Fruit fly (Drosophila melanogaster) whole organism, prepupa: Measurements from ENCODE around the gene CG11596.

Experiments used
- Blimp-1 ChIP-seq: fragments of 200-800 bp; sonication (Bioruptor generic); optimal IDR thresholded peaks from 3 replicates; lab custom pipeline; 2017; ENCODE audit warnings: missing biosample characterization, missing genetic modification characterization, mild to moderate bottlenecking, moderate library complexity, missing genetic modification reagents
- CG11294 ChIP-seq: fragments of 200-800 bp; sonication (Bioruptor generic); IDR thresholded peaks from 2 replicates; pipeline ENCODE4 v1.3.6; 2022; ENCODE audit warnings: missing biosample characterization, missing genetic modification characterization
- CG11762 ChIP-seq: fragments of 200-800 bp; sonication (Bioruptor generic); optimal IDR thresholded peaks from 3 replicates; lab custom pipeline; 2016; ENCODE audit warnings: missing biosample characterization, missing genetic modification characterization; ENCODE audit not compliant: insufficient read depth
- CG11902 ChIP-seq: fragments of 200-800 bp; sonication (Bioruptor generic); optimal IDR thresholded peaks from 3 replicates; lab custom pipeline; 2016; ENCODE audit warnings: missing biosample characterization, missing genetic modification characterization
- CG15336 ChIP-seq: fragments of 200-800 bp; sonication (Bioruptor generic); IDR thresholded peaks from 2 replicates; pipeline ENCODE4 v1.3.6; 2022; ENCODE audit warnings: missing biosample characterization, missing genetic modification characterization
- CG16779 ChIP-seq: fragments of 200-800 bp; sonication (Bioruptor generic); optimal IDR thresholded peaks from 3 replicates; lab custom pipeline; 2017; ENCODE audit warnings: missing biosample characterization, mild to moderate bottlenecking, missing genetic modification characterization
- CG3032 ChIP-seq: fragments of 200-800 bp; optimal IDR thresholded peaks from 2 replicates; lab custom pipeline; 2019; ENCODE audit warnings: missing biosample characterization, mild to moderate bottlenecking, missing genetic modification characterization, moderate library complexity
- CG32006 ChIP-seq: fragments of 200-800 bp; sonication (Bioruptor generic); optimal IDR thresholded peaks from 3 replicates; lab custom pipeline; 2017; ENCODE audit warnings: missing biosample characterization, mild to moderate bottlenecking, missing genetic modification characterization
- CG34406 ChIP-seq: fragments of 200-800 bp; sonication (Bioruptor generic); optimal IDR thresholded peaks from 3 replicates; lab custom pipeline; 2016; ENCODE audit warnings: missing biosample characterization, missing genetic modification characterization
- CG3919 ChIP-seq: fragments of 200-800 bp; sonication (Bioruptor generic); optimal IDR thresholded peaks from 3 replicates; lab custom pipeline; 2016; ENCODE audit warnings: missing biosample characterization, missing genetic modification characterization
- CG4318 ChIP-seq: fragments of 200-800 bp; sonication (Bioruptor generic); optimal IDR thresholded peaks from 3 replicates; lab custom pipeline; 2017; ENCODE audit warnings: missing biosample characterization, mild to moderate bottlenecking, missing genetic modification characterization
- CG6163 ChIP-seq: fragments of 200-800 bp; sonication (Bioruptor generic); IDR thresholded peaks from 3 replicates; pipeline ENCODE4 v1.3.6; 2022; ENCODE audit warnings: missing biosample characterization, missing genetic modification characterization
- CG6276 ChIP-seq: fragments of 200-800 bp; sonication (Bioruptor generic); optimal IDR thresholded peaks from 2 replicates; lab custom pipeline; 2017; ENCODE audit warnings: missing biosample characterization, mild to moderate bottlenecking, missing genetic modification characterization
- CG6792 ChIP-seq: fragments of 200-800 bp; sonication (Bioruptor generic); optimal IDR thresholded peaks from 3 replicates; lab custom pipeline; 2016; ENCODE audit warnings: missing biosample characterization, missing genetic modification characterization
- CG6854 ChIP-seq: fragments of 200-800 bp; sonication (Bioruptor generic); optimal IDR thresholded peaks from 2 replicates; lab custom pipeline; 2017; ENCODE audit warnings: missing biosample characterization, mild to moderate bottlenecking, missing genetic modification characterization
- CG7368 ChIP-seq: fragments of 200-800 bp; sonication (Bioruptor generic); optimal IDR thresholded peaks from 3 replicates; lab custom pipeline; 2016; ENCODE audit warnings: missing biosample characterization, missing genetic modification characterization
- CG8119 ChIP-seq: fragments of 200-800 bp; sonication (Bioruptor generic); IDR thresholded peaks from 3 replicates; pipeline ENCODE4 v1.3.6; 2022; ENCODE audit warnings: missing biosample characterization, missing genetic modification characterization
- Eip78C ChIP-seq: fragments of 200-800 bp; sonication (Bioruptor generic); peaks from one replicate; lab custom pipeline; 2016; ENCODE audit warnings: missing biosample characterization, missing genetic modification characterization
- Eip93F ChIP-seq: fragments of 200-800 bp; sonication (Bioruptor generic); optimal IDR thresholded peaks from 2 replicates; lab custom pipeline; 2016; ENCODE audit warnings: missing biosample characterization, mild to moderate bottlenecking, missing genetic modification characterization
- Ets21C ChIP-seq: fragments of 200-800 bp; sonication (Bioruptor generic); optimal IDR thresholded peaks from 3 replicates; lab custom pipeline; 2016; ENCODE audit warnings: missing biosample characterization, missing genetic modification characterization
- Ets96B ChIP-seq: fragments of 200-800 bp; optimal IDR thresholded peaks from 2 replicates; lab custom pipeline; 2019; ENCODE audit warnings: missing biosample characterization, mild to moderate bottlenecking, missing genetic modification characterization, moderate library complexity
- Gug ChIP-seq: fragments of 200-800 bp; sonication (Bioruptor generic); IDR thresholded peaks from 2 replicates; pipeline ENCODE4 v1.3.6; 2022; ENCODE audit warnings: missing biosample characterization, missing genetic modification characterization
- Hr38 ChIP-seq: sonication (Bioruptor generic); optimal IDR thresholded peaks from 2 replicates; lab custom pipeline; 2016; ENCODE audit warnings: missing biosample characterization, missing genetic modification characterization
- Hr39 ChIP-seq: fragments of 200-800 bp; sonication (Bioruptor generic); optimal IDR thresholded peaks from 2 replicates; lab custom pipeline; 2016; ENCODE audit warnings: missing biosample characterization, missing genetic modification characterization
- Hr4 ChIP-seq: fragments of 200-800 bp; sonication (Bioruptor generic); optimal IDR thresholded peaks from 3 replicates; lab custom pipeline; 2016; ENCODE audit warnings: missing biosample characterization, missing genetic modification characterization
- Lpt ChIP-seq: fragments of 200-800 bp; sonication (Bioruptor generic); optimal IDR thresholded peaks from 3 replicates; lab custom pipeline; 2016; ENCODE audit warnings: missing biosample characterization, missing genetic modification characterization
- OdsH ChIP-seq: fragments of 200-800 bp; sonication (Bioruptor generic); optimal IDR thresholded peaks from 3 replicates; lab custom pipeline; 2016; ENCODE audit warnings: missing biosample characterization, missing genetic modification characterization
- Smox ChIP-seq: fragments of 200-800 bp; sonication (Bioruptor generic); optimal IDR thresholded peaks from 3 replicates; lab custom pipeline; 2016; ENCODE audit warnings: missing biosample characterization, missing genetic modification characterization
- Sox102F ChIP-seq: fragments of 200-800 bp; sonication (Bioruptor generic); optimal IDR thresholded peaks from 2 replicates; lab custom pipeline; 2016; ENCODE audit warnings: missing biosample characterization, mild to moderate bottlenecking, missing genetic modification characterization
- Sox14 ChIP-seq: fragments of 200-800 bp; sonication (Bioruptor generic); optimal IDR thresholded peaks from 3 replicates; lab custom pipeline; 2016; ENCODE audit warnings: missing biosample characterization, missing genetic modification characterization
- Sox15 ChIP-seq: fragments of 200-800 bp; sonication (Bioruptor generic); optimal IDR thresholded peaks from 3 replicates; lab custom pipeline; 2016; ENCODE audit warnings: missing biosample characterization, missing genetic modification characterization
- achi ChIP-seq: fragments of 200-800 bp; sonication (Bioruptor generic); optimal IDR thresholded peaks from 3 replicates; lab custom pipeline; 2016; ENCODE audit warnings: missing biosample characterization, missing genetic modification characterization
- acj6 ChIP-seq: fragments of 200-800 bp; sonication (Bioruptor generic); optimal IDR thresholded peaks from 3 replicates; lab custom pipeline; 2016; ENCODE audit warnings: missing biosample characterization, missing genetic modification characterization
- cyc ChIP-seq: fragments of 200-800 bp; sonication (Bioruptor generic); optimal IDR thresholded peaks from 3 replicates; lab custom pipeline; 2016; ENCODE audit warnings: missing biosample characterization, missing genetic modification characterization
- dac ChIP-seq: fragments of 200-800 bp; sonication (Bioruptor generic); optimal IDR thresholded peaks from 2 replicates; lab custom pipeline; 2017; ENCODE audit warnings: missing biosample characterization, mild to moderate bottlenecking, missing genetic modification characterization
- eg ChIP-seq: fragments of 200-800 bp; sonication (Bioruptor generic); IDR thresholded peaks from 3 replicates; pipeline ENCODE4 v1.3.6; 2022; ENCODE audit warnings: missing biosample characterization, missing genetic modification characterization
- esn ChIP-seq: fragments of 200-800 bp; sonication (Bioruptor generic); optimal IDR thresholded peaks from 2 replicates; lab custom pipeline; 2016; ENCODE audit warnings: missing biosample characterization, mild to moderate bottlenecking, missing genetic modification characterization, moderate library complexity
- fkh ChIP-seq: fragments of 200-800 bp; sonication (Bioruptor generic); optimal IDR thresholded peaks from 3 replicates; lab custom pipeline; 2017; ENCODE audit warnings: missing biosample characterization, mild to moderate bottlenecking, missing genetic modification characterization, moderate library complexity
- lz ChIP-seq: fragments of 200-800 bp; sonication (Bioruptor generic); optimal IDR thresholded peaks from 3 replicates; lab custom pipeline; 2016; ENCODE audit warnings: missing biosample characterization, missing genetic modification characterization
- pdm3 ChIP-seq: fragments of 200-800 bp; sonication (Bioruptor generic); optimal IDR thresholded peaks from 3 replicates; lab custom pipeline; 2016; ENCODE audit warnings: missing biosample characterization, missing genetic modification characterization
- salr ChIP-seq, 2 experiments: fragments of 200-800 bp; sonication (Bioruptor generic); optimal IDR thresholded peaks; 3 replicates each; lab custom pipeline; 2016 to 2018; ENCODE audit warnings: missing biosample characterization in 2 of 2, missing genetic modification characterization in 2 of 2, mild to moderate bottlenecking in 1 of 2
- spab ChIP-seq: fragments of 200-800 bp; sonication (Bioruptor generic); optimal IDR thresholded peaks from 2 replicates; lab custom pipeline; 2017; ENCODE audit warnings: missing biosample characterization, mild to moderate bottlenecking, missing genetic modification characterization, missing genetic modification reagents
- ss ChIP-seq, 2 experiments: fragments of 200-800 bp; sonication (Bioruptor generic); optimal IDR thresholded peaks; 2 replicates in 1 of 2; 3 replicates in 1 of 2; lab custom pipeline; 2017 to 2018; ENCODE audit warnings: mild to moderate bottlenecking in 2 of 2, missing biosample characterization in 2 of 2, missing genetic modification characterization in 2 of 2, moderate library complexity in 1 of 2
- topi ChIP-seq: fragments of 200-800 bp; sonication (Bioruptor generic); optimal IDR thresholded peaks from 3 replicates; lab custom pipeline; 2016; ENCODE audit warnings: missing biosample characterization, missing genetic modification characterization
- vri ChIP-seq: fragments of 200-800 bp; sonication (Bioruptor generic); optimal IDR thresholded peaks from 3 replicates; lab custom pipeline; 2016; ENCODE audit warnings: missing biosample characterization, mild to moderate bottlenecking, missing genetic modification characterization

CG11596 gene

dm6 chrX:1975879-1976601, 48.6 kb downstream of the CG11596 start (continued):
- TF ChIP-seq CG16779 (tag; lab: Kevin White, UChicago) (peak; percentile 12), fkh (GFP tag; lab: Kevin White, UChicago) (peak; percentile 12)

dm6 chrX:1979031-1979430, 51.5 kb downstream of the CG11596 start:
- peak; percentile 52; the same call in 1 of the 2 replicates for TF ChIP-seq CG11294 (GFP tag; lab: Robert Waterston, UW)
- peak; percentile 83 for TF ChIP-seq Hr4 (GFP tag; lab: Kevin White, UChicago)
- TF ChIP-seq Ets21C (GFP tag; lab: Kevin White, UChicago), result no peak
- peak; percentile 88 for TF ChIP-seq CG15336
- peak in 1 of 2 experiments; percentile 4 for TF ChIP-seq salr (GFP tag; optimal IDR thresholded peaks at IDR 0.05; lab: Kevin White, UChicago)
- no peak for TF ChIP-seq topi (GFP tag; lab: Kevin White, UChicago)
- TF ChIP-seq Sox14 (GFP tag; lab: Kevin White, UChicago), result no peak
- no peak for TF ChIP-seq Blimp-1 (GFP tag; lab: Kevin White, UChicago)
- TF ChIP-seq Eip93F, result no peak
- TF ChIP-seq Ets96B (tag; lab: Kevin White, UChicago), result no peak
- TF ChIP-seq Hr39 (GFP tag; lab: Kevin White, UChicago), result no peak
- TF ChIP-seq CG8119 (GFP tag; lab: Robert Waterston, UW), result peak; percentile 83
- peak; percentile 80 for TF ChIP-seq dac
- peak; percentile 68 for TF ChIP-seq Eip78C (GFP tag; lab: Kevin White, UChicago)
- TF ChIP-seq pdm3 (GFP tag; lab: Kevin White, UChicago), result peak; percentile 34
- TF ChIP-seq CG6792, result no peak
- no peak for TF ChIP-seq spab (GFP tag; lab: Kevin White, UChicago)
- peak; percentile 64 for TF ChIP-seq Gug
- TF ChIP-seq CG6163 (GFP tag; lab: Robert Waterston, UW), result 0 out of 3 replicates have a peak, but pooled peaks have one; percentile 11
- TF ChIP-seq CG3919 (GFP tag; lab: Kevin White, UChicago), result peak; percentile 17
- TF ChIP-seq achi (GFP tag; lab: Kevin White, UChicago), result peak; percentile 23
- TF ChIP-seq CG4318 (GFP tag; lab: Kevin White, UChicago), result peak; percentile 78
- peak; percentile 92 for TF ChIP-seq CG32006 (GFP tag; lab: Kevin White, UChicago)
- no peak for TF ChIP-seq ss (GFP tag; optimal IDR thresholded peaks at IDR 0.05; lab: Kevin White, UChicago)
- peak; percentile 28 for TF ChIP-seq OdsH (GFP tag; lab: Kevin White, UChicago)
- TF ChIP-seq Smox (GFP tag; lab: Kevin White, UChicago), result no peak
- TF ChIP-seq CG11902 (GFP tag; lab: Kevin White, UChicago), result no peak
- no peak for TF ChIP-seq CG3032 (tag; lab: Kevin White, UChicago)
- peak; percentile 47 for TF ChIP-seq Lpt (GFP tag; lab: Kevin White, UChicago)
- TF ChIP-seq eg (GFP tag; lab: Robert Waterston, UW), result peak; percentile 76; the same call in 2 of the 3 replicates
- TF ChIP-seq CG6276 (GFP tag; lab: Kevin White, UChicago), result peak; percentile 80

- TF ChIP-seq CG7368 (GFP tag; lab: Kevin White, UChicago) (no peak), CG11294 (GFP tag; lab: Robert Waterston, UW) (no peak; the same call in 1 of the 2 replicates), CG6276 (GFP tag; lab: Kevin White, UChicago) (peak; percentile 75), CG16779 (tag; lab: Kevin White, UChicago) (no peak), Lpt (GFP tag; lab: Kevin White, UChicago) (peak; percentile 8), CG6854 (GFP tag; lab: Kevin White, UChicago) (no peak), pdm3 (GFP tag; lab: Kevin White, UChicago) (peak; percentile 38), CG34406 (GFP tag; lab: Kevin White, UChicago) (no peak), lz (no peak), Sox15 (GFP tag; lab: Kevin White, UChicago) (no peak), Ets21C (GFP tag; lab: Kevin White, UChicago) (no peak), acj6 (GFP tag; lab: Kevin White, UChicago) (peak; percentile 9), OdsH (GFP tag; lab: Kevin White, UChicago) (peak; percentile 18), Sox14 (GFP tag; lab: Kevin White, UChicago) (no peak), CG8119 (GFP tag; lab: Robert Waterston, UW) (peak; percentile 85), Hr38 (no peak), fkh (GFP tag; lab: Kevin White, UChicago) (no peak), CG3032 (tag; lab: Kevin White, UChicago) (no peak), cyc (GFP tag; lab: Kevin White, UChicago) (no peak), Sox102F (GFP tag; lab: Kevin White, UChicago) (no peak), Hr4 (GFP tag; lab: Kevin White, UChicago) (peak; percentile 74), CG11762 (no peak), esn (GFP tag; lab: Kevin White, UChicago) (no peak), Gug (peak; percentile 68), Smox (GFP tag; lab: Kevin White, UChicago) (no peak), vri (no peak)
Measured at dm6 chrX:1979673-1980072, 52.2 kb downstream of the CG11596 start.
